Worm (Caenorhabditis elegans) whole organism, early embryonic: ENCODE data around the gene nspg-7.1.

Experiments used
- B0310.2 ChIP-seq: sonication (generic microtip); optimal IDR thresholded peaks from 2 replicates; lab custom pipeline; 2016; ENCODE audit warnings: mild to moderate bottlenecking, missing genetic modification characterization, missing compliant biosample characterization
- F13C5.2 ChIP-seq: sonication (generic microtip); optimal IDR thresholded peaks from 2 replicates; lab custom pipeline; 2017; ENCODE audit warnings: mild to moderate bottlenecking, missing genetic modification characterization, inconsistent platforms, missing compliant biosample characterization
- aly-1 ChIP-seq: sonication (generic microtip); optimal IDR thresholded peaks from 2 replicates; lab custom pipeline; 2016; ENCODE audit warnings: missing genetic modification characterization, missing compliant biosample characterization
- ama-1 ChIP-seq: fragments of 150-350 bp; optimal IDR thresholded peaks from 2 replicates; lab custom pipeline; 2014
- ceh-13 ChIP-seq: fragments of 200-800 bp; sonication (Bioruptor generic); optimal IDR thresholded peaks from 2 replicates; lab custom pipeline; 2018; ENCODE audit warnings: mild to moderate bottlenecking, missing genetic modification characterization, missing compliant biosample characterization
- ceh-36 ChIP-seq: sonication (generic microtip); optimal IDR thresholded peaks from 2 replicates; lab custom pipeline; 2016; ENCODE audit warnings: missing genetic modification characterization, inconsistent platforms, missing compliant biosample characterization
- ets-7 ChIP-seq: sonication (generic microtip); optimal IDR thresholded peaks from 2 replicates; lab custom pipeline; 2016; ENCODE audit warnings: missing genotype, missing genetic modification characterization, missing compliant biosample characterization
- flt-1 ChIP-seq: fragments of 200-800 bp; sonication (Bioruptor generic); IDR thresholded peaks from 2 replicates; pipeline ENCODE4 v1.3.6; 2022; ENCODE audit warnings: missing genetic modification characterization, missing compliant biosample characterization
- hmbx-1 ChIP-seq: sonication (generic microtip); optimal IDR thresholded peaks from 2 replicates; lab custom pipeline; 2016; ENCODE audit warnings: mild to moderate bottlenecking, missing genetic modification characterization, missing compliant biosample characterization
- hmg-4 ChIP-seq: fragments of 200-800 bp; sonication (Bioruptor generic); optimal IDR thresholded peaks from 2 replicates; lab custom pipeline; 2018; ENCODE audit warnings: mild to moderate bottlenecking, missing genetic modification characterization, missing compliant biosample characterization
- hnd-1 ChIP-seq: sonication (generic microtip); optimal IDR thresholded peaks from 2 replicates; lab custom pipeline; 2016; ENCODE audit warnings: missing genetic modification characterization, missing compliant biosample characterization
- pes-1 ChIP-seq: fragments of 200-800 bp; sonication (Bioruptor generic); IDR thresholded peaks from 2 replicates; pipeline ENCODE4 v1.3.6; 2022; ENCODE audit warnings: missing genetic modification reagents, missing genetic modification characterization, missing compliant biosample characterization
- scrt-1 ChIP-seq: fragments of 200-800 bp; sonication (Bioruptor generic); IDR thresholded peaks from 2 replicates; pipeline ENCODE4 v1.3.6; 2022; ENCODE audit warnings: missing genetic modification characterization, missing compliant biosample characterization
- sea-1 ChIP-seq: fragments of 200-800 bp; sonication (Bioruptor generic); conservative IDR thresholded peaks from 2 replicates; pipeline ENCODE4 v1.3.6; 2022; ENCODE audit warnings: missing genetic modification characterization, missing compliant biosample characterization
- tbx-11 ChIP-seq: fragments of 200-800 bp; sonication (Bioruptor generic); IDR thresholded peaks from 2 replicates; pipeline ENCODE4 v1.3.6; 2022; ENCODE audit warnings: missing genetic modification characterization, missing compliant biosample characterization
- tbx-37 ChIP-seq: fragments of 200-800 bp; sonication (Bioruptor generic); conservative IDR thresholded peaks from 2 replicates; pipeline ENCODE4 v1.3.6; 2022; ENCODE audit warnings: missing genetic modification reagents, missing genetic modification characterization, missing compliant biosample characterization
- tra-4 ChIP-seq: sonication (generic microtip); optimal IDR thresholded peaks from 2 replicates; lab custom pipeline; 2017; ENCODE audit warnings: missing genetic modification characterization, missing compliant biosample characterization

Gene nspg-7.1

DNA sequence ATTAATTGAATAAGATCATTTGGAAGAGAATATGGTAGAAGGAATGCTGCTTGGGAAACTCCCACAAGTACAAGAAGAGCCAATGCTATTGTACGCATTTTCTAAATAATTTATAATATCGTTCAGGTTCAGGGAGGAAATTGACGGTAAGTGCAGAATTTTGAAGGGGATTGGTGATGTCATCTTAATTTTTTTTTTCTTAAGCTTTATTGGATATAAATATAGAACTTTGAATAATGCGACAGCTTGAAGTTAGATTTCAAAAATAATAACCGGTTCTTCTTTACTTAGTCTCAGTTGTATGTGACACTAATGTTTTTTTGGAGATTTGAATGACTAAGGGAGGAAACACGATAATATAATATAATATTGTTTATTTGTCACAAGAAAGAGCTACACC, at the start of gene nspg-7.1:
TSS of gene nspg-7.1 (minus strand) at position 101 of the 400 bp plus-strand sequence.
- no peak for TF ChIP-seq ceh-13
- no peak for TF ChIP-seq aly-1
- no peak for TF ChIP-seq ama-1 (lab: Kevin White, UChicago)
- no peak for TF ChIP-seq scrt-1 (GFP tag; lab: Robert Waterston, UW)
- TF ChIP-seq tbx-37 = no peak
- no peak for TF ChIP-seq hmg-4 (GFP tag; lab: Kevin White, UChicago)
- TF ChIP-seq B0310.2 (tag; lab: Kevin White, UChicago) = no peak
- TF ChIP-seq hmbx-1 (tag; lab: Kevin White, UChicago) = no peak
- TF ChIP-seq sea-1 (GFP tag; lab: Robert Waterston, UW) = no peak
- TF ChIP-seq ceh-36 (tag; lab: Kevin White, UChicago) = no peak
- TF ChIP-seq pes-1 (GFP tag; lab: Robert Waterston, UW) = no peak
- no peak for TF ChIP-seq flt-1 (GFP tag; lab: Robert Waterston, UW)
- no peak for TF ChIP-seq F13C5.2 (tag; lab: Kevin White, UChicago)
- no peak for TF ChIP-seq tbx-11 (GFP tag; lab: Robert Waterston, UW)
- TF ChIP-seq hnd-1 = no peak
- no peak for TF ChIP-seq tra-4 (tag; lab: Kevin White, UChicago)
- no peak for TF ChIP-seq ets-7 (tag; lab: Kevin White, UChicago)

DNA sequence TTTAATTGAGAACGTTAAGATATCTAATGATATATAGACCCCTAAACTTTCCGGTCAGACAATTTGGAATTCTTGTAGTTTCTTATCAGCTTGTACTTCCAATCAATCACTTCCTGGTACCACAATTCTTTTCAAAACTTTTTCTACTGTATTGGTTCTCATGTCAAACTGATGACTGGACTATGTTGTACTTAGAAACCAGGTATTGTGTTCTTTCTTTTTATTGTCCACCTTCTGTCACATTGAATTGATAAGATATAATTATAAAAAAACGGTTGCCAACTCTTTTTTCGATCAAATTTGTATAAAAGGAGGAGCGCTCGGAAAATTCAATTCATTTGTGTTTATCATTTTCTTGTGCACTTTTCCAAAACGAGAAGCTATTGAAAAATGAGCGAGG, 47.6 kb upstream of the nspg-7.1 start, which contains the start of gene C10C5.4:
TSS of gene C10C5.4 (plus strand) at position 281 of the 400 bp plus-strand sequence.
- TF ChIP-seq ets-7 (tag; lab: Kevin White, UChicago) (no peak), tbx-11 (GFP tag; lab: Robert Waterston, UW) (no peak), B0310.2 (tag; lab: Kevin White, UChicago) (no peak), ceh-13 (no peak), hnd-1 (no peak), F13C5.2 (tag; lab: Kevin White, UChicago) (no peak), hmg-4 (GFP tag; lab: Kevin White, UChicago) (no peak), pes-1 (GFP tag; lab: Robert Waterston, UW) (no peak), flt-1 (GFP tag; lab: Robert Waterston, UW) (no peak), sea-1 (GFP tag; lab: Robert Waterston, UW) (no peak), ceh-36 (tag; lab: Kevin White, UChicago) (no peak), tra-4 (tag; lab: Kevin White, UChicago) (no peak), tbx-37 (no peak), ama-1 (lab: Kevin White, UChicago) (no peak), aly-1 (no peak), scrt-1 (GFP tag; lab: Robert Waterston, UW) (no peak), hmbx-1 (tag; lab: Kevin White, UChicago) (no peak)

ce11 chrIV:9376550-9376949, 45.9 kb upstream of the nspg-7.1 start:
- TF ChIP-seq F13C5.2 (tag; lab: Kevin White, UChicago) (no peak), hnd-1 (no peak), hmbx-1 (tag; lab: Kevin White, UChicago) (no peak), pes-1 (GFP tag; lab: Robert Waterston, UW) (no peak), tbx-11 (GFP tag; lab: Robert Waterston, UW) (no peak), sea-1 (GFP tag; lab: Robert Waterston, UW) (no peak), ama-1 (lab: Kevin White, UChicago) (no peak), ceh-13 (no peak), ceh-36 (tag; lab: Kevin White, UChicago) (no peak), hmg-4 (GFP tag; lab: Kevin White, UChicago) (no peak), aly-1 (no peak), flt-1 (GFP tag; lab: Robert Waterston, UW) (no peak), ets-7 (tag; lab: Kevin White, UChicago) (no peak), B0310.2 (tag; lab: Kevin White, UChicago) (no peak), tra-4 (tag; lab: Kevin White, UChicago) (no peak), tbx-37 (no peak), scrt-1 (GFP tag; lab: Robert Waterston, UW) (no peak)

- TF ChIP-seq sea-1 (GFP tag; lab: Robert Waterston, UW) (no peak), pes-1 (GFP tag; lab: Robert Waterston, UW) (no peak), hmg-4 (GFP tag; lab: Kevin White, UChicago) (no peak), hnd-1 (no peak), flt-1 (GFP tag; lab: Robert Waterston, UW) (no peak), ceh-13 (no peak), hmbx-1 (tag; lab: Kevin White, UChicago) (no peak), tra-4 (tag; lab: Kevin White, UChicago) (no peak), F13C5.2 (tag; lab: Kevin White, UChicago) (no peak), ama-1 (lab: Kevin White, UChicago) (no peak), ceh-36 (tag; lab: Kevin White, UChicago) (no peak), B0310.2 (tag; lab: Kevin White, UChicago) (no peak), aly-1 (no peak), tbx-37 (no peak), scrt-1 (GFP tag; lab: Robert Waterston, UW) (no peak), ets-7 (tag; lab: Kevin White, UChicago) (no peak)
Observed at ce11 chrIV:9374529-9374928, 43.9 kb upstream of the nspg-7.1 start, which contains the start of gene C10C5.3. Gene C10C5.3 (plus strand): TSS chrIV:9374829.

DNA sequence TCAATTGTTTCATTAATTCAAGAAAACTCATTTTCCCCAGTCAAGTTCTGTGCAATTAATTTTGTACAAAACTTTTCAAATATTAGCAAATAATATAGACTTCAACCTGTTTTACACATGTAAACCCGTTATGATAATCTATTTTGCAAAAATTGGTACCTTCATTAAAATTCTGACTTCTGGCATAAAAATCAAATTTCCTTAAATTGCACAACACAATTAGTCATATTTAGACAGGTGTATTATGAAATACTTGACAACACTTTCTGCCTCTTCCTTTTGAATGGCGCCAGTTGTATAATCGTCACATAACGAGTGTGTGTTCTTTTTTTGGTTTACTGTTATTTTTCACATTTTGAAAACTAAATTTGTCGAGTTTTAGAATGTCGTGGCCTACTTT, 40.5 kb upstream of the nspg-7.1 start, which contains the start of gene fbxc-58:
TSS of gene fbxc-58 (plus strand) at position 383 of the 400 bp plus-strand sequence.
- TF ChIP-seq tbx-11 (GFP tag; lab: Robert Waterston, UW) (no peak), ets-7 (tag; lab: Kevin White, UChicago) (no peak), tra-4 (tag; lab: Kevin White, UChicago) (no peak), flt-1 (GFP tag; lab: Robert Waterston, UW) (no peak), scrt-1 (GFP tag; lab: Robert Waterston, UW) (no peak), hmg-4 (GFP tag; lab: Kevin White, UChicago) (no peak), aly-1 (no peak), ama-1 (lab: Kevin White, UChicago) (no peak), tbx-37 (no peak), sea-1 (GFP tag; lab: Robert Waterston, UW) (no peak), F13C5.2 (tag; lab: Kevin White, UChicago) (no peak), hmbx-1 (tag; lab: Kevin White, UChicago) (no peak), pes-1 (GFP tag; lab: Robert Waterston, UW) (no peak), ceh-36 (tag; lab: Kevin White, UChicago) (no peak), ceh-13 (no peak), hnd-1 (no peak), B0310.2 (tag; lab: Kevin White, UChicago) (no peak)
